Worm (Caenorhabditis elegans) whole organism, young adult: ENCODE results near the gene tat-4.

ENCODE experiments used
- B0336.3 ChIP-seq: fragments of 200-800 bp; sonication (Bioruptor generic); IDR thresholded peaks from 2 replicates; pipeline ENCODE4 v1.3.6; 2022; ENCODE audit warnings: missing genetic modification characterization, missing compliant biosample characterization
- C06A6.2 ChIP-seq: fragments of 200-800 bp; sonication (Bioruptor generic); conservative IDR thresholded peaks from 2 replicates; pipeline ENCODE4 v1.3.6; 2022; ENCODE audit warnings: missing genetic modification characterization, missing compliant biosample characterization
- F10E7.11 ChIP-seq: sonication (generic microtip); optimal IDR thresholded peaks from 2 replicates; lab custom pipeline; 2017; ENCODE audit warnings: mild to moderate bottlenecking, missing genetic modification characterization, moderate library complexity, missing compliant biosample characterization
- F23B12.7 ChIP-seq: sonication (generic microtip); optimal IDR thresholded peaks from 2 replicates; lab custom pipeline; 2017; ENCODE audit warnings: missing genetic modification characterization, mild to moderate bottlenecking, missing compliant biosample characterization, antibody characterized with exemption, moderate library complexity; ENCODE audit not compliant: insufficient read depth
- F57A8.1 ChIP-seq: fragments of 200-800 bp; sonication (Bioruptor generic); optimal IDR thresholded peaks from 2 replicates; lab custom pipeline; 2018; ENCODE audit warnings: mild to moderate bottlenecking, missing genetic modification characterization, moderate library complexity, missing compliant biosample characterization
- Y53G8AR.9 ChIP-seq: fragments of 200-800 bp; sonication (Bioruptor generic); conservative IDR thresholded peaks from 2 replicates; pipeline ENCODE4 v1.3.6; 2022; ENCODE audit warnings: missing genetic modification reagents, missing genetic modification characterization, missing compliant biosample characterization
- akir-1 ChIP-seq: fragments of 200-800 bp; sonication (Bioruptor generic); optimal IDR thresholded peaks from 2 replicates; lab custom pipeline; 2018; ENCODE audit warnings: mild to moderate bottlenecking, missing genetic modification characterization, moderate library complexity, missing compliant biosample characterization
- atf-7 ChIP-seq: sonication (generic microtip); optimal IDR thresholded peaks from 2 replicates; lab custom pipeline; 2017; ENCODE audit warnings: mild to moderate bottlenecking, missing genetic modification characterization, missing compliant biosample characterization
- bed-1 ChIP-seq: fragments of 200-800 bp; sonication (Bioruptor generic); IDR thresholded peaks from 2 replicates; pipeline ENCODE4 v1.3.6; 2022; ENCODE audit warnings: missing genetic modification reagents, missing genetic modification characterization, missing compliant biosample characterization
- cebp-1 ChIP-seq, 2 experiments: fragments of 200-800 bp in 1 of 2; sonication (Bioruptor generic) in 1 of 2; sonication (generic microtip) in 1 of 2; IDR thresholded peaks in 1 of 2; optimal IDR thresholded peaks in 1 of 2; 2 replicates each; pipeline versions ENCODE4 v1.3.6 to Lab custom; 2017 to 2022; ENCODE audit warnings: missing compliant biosample characterization in 2 of 2, missing genetic modification characterization in 2 of 2, mild to moderate bottlenecking in 1 of 2, missing genetic modification reagents in 1 of 2, moderate library complexity in 1 of 2
- cebp-2 ChIP-seq: fragments of 200-800 bp; sonication (Bioruptor generic); IDR thresholded peaks from 2 replicates; pipeline ENCODE4 v1.3.6; 2022; ENCODE audit warnings: missing genetic modification characterization, missing compliant biosample characterization
- ceh-100 ChIP-seq: fragments of 200-800 bp; sonication (Bioruptor generic); IDR thresholded peaks from 2 replicates; pipeline ENCODE4 v1.3.6; 2022; ENCODE audit warnings: missing genetic modification reagents, missing genetic modification characterization, missing compliant biosample characterization
- ceh-27 ChIP-seq: fragments of 200-800 bp; sonication (Bioruptor generic); optimal IDR thresholded peaks from 2 replicates; lab custom pipeline; 2018; ENCODE audit warnings: mild to moderate bottlenecking, missing genetic modification characterization, moderate library complexity, missing compliant biosample characterization
- ceh-79 ChIP-seq: sonication (generic microtip); optimal IDR thresholded peaks from 2 replicates; lab custom pipeline; 2017; ENCODE audit warnings: mild to moderate bottlenecking, missing genetic modification characterization, missing compliant biosample characterization
- chd-7 ChIP-seq: sonication (generic microtip); optimal IDR thresholded peaks from 2 replicates; lab custom pipeline; 2016; ENCODE audit warnings: mild to moderate bottlenecking, missing genetic modification characterization, moderate library complexity, missing compliant biosample characterization
- die-1 ChIP-seq: sonication (generic microtip); optimal IDR thresholded peaks from 2 replicates; lab custom pipeline; 2016; ENCODE audit warnings: missing genotype, mild to moderate bottlenecking, missing genetic modification characterization, missing compliant biosample characterization
- egrh-3 ChIP-seq: fragments of 200-800 bp; sonication (Bioruptor generic); IDR thresholded peaks from 2 replicates; pipeline ENCODE4 v1.3.6; 2022; ENCODE audit warnings: missing genetic modification reagents, missing genetic modification characterization, missing compliant biosample characterization
- lag-1 ChIP-seq: fragments of 200-800 bp; sonication (Bioruptor generic); IDR thresholded peaks from 2 replicates; pipeline ENCODE4 v1.3.6; 2022; ENCODE audit warnings: missing genetic modification reagents, missing genetic modification characterization, missing compliant biosample characterization
- lin-35 ChIP-seq, 3 experiments: fragments of 150-350 bp in 2 of 3; sonication (generic microtip) in 1 of 3; optimal IDR thresholded peaks; 2 replicates each; lab custom pipeline; 2014 to 2018; ENCODE audit warnings: missing biosample characterization in 3 of 3, missing genetic modification characterization in 3 of 3, missing genetic modification reagents in 3 of 3
- lsy-27 ChIP-seq: sonication (generic microtip); optimal IDR thresholded peaks from 2 replicates; lab custom pipeline; 2017; ENCODE audit warnings: missing genetic modification characterization, mild to moderate bottlenecking, missing compliant biosample characterization, antibody characterized with exemption, missing genotype, borderline replicate concordance; ENCODE audit not compliant: insufficient read depth
- madf-6 ChIP-seq: fragments of 200-800 bp; sonication (Bioruptor generic); IDR thresholded peaks from 2 replicates; pipeline ENCODE4 v1.3.6; 2022; ENCODE audit warnings: missing genetic modification reagents, missing genetic modification characterization, missing compliant biosample characterization
- madf-8 ChIP-seq: fragments of 200-800 bp; sonication (Bioruptor generic); conservative IDR thresholded peaks from 2 replicates; pipeline ENCODE4 v1.3.6; 2022; ENCODE audit warnings: missing genetic modification reagents, missing genetic modification characterization, missing compliant biosample characterization
- nfya-1 ChIP-seq: sonication (generic microtip); optimal IDR thresholded peaks from 2 replicates; lab custom pipeline; 2017; ENCODE audit warnings: antibody characterized with exemption, missing compliant biosample characterization, missing genetic modification characterization, borderline replicate concordance; ENCODE audit not compliant: insufficient read depth
- nhr-27 ChIP-seq: fragments of 200-800 bp; sonication (Bioruptor generic); optimal IDR thresholded peaks from 2 replicates; lab custom pipeline; 2018; ENCODE audit warnings: mild to moderate bottlenecking, missing genetic modification characterization, moderate library complexity, missing compliant biosample characterization
- nhr-80 ChIP-seq: sonication (generic microtip); optimal IDR thresholded peaks from 2 replicates; lab custom pipeline; 2016; ENCODE audit warnings: missing genetic modification characterization, missing compliant biosample characterization
- rcor-1 ChIP-seq: fragments of 200-800 bp; sonication (Bioruptor generic); IDR thresholded peaks from 2 replicates; pipeline ENCODE4 v1.3.6; 2022; ENCODE audit warnings: missing genetic modification reagents, missing genetic modification characterization, missing compliant biosample characterization
- repo-1 ChIP-seq: sonication (generic microtip); optimal IDR thresholded peaks from 2 replicates; lab custom pipeline; 2017; ENCODE audit warnings: mild to moderate bottlenecking, missing genetic modification characterization, missing compliant biosample characterization
- snpc-1.3 ChIP-seq: sonication (generic microtip); optimal IDR thresholded peaks from 2 replicates; lab custom pipeline; 2017; ENCODE audit warnings: missing genetic modification characterization, mild to moderate bottlenecking, missing compliant biosample characterization, antibody characterized with exemption, moderate library complexity, missing genotype, missing genetic modification reagents; ENCODE audit not compliant: insufficient read depth
- snpc-3.4 ChIP-seq: sonication (generic microtip); optimal IDR thresholded peaks from 2 replicates; lab custom pipeline; 2017; ENCODE audit warnings: missing genetic modification characterization, mild to moderate bottlenecking, missing compliant biosample characterization, antibody characterized with exemption, moderate library complexity, missing genotype, missing genetic modification reagents
- snpc-4 ChIP-seq, 5 experiments: fragments of 150-350 bp in 1 of 5; sonication (generic microtip) in 4 of 5; optimal IDR thresholded peaks; 2 replicates each; lab custom pipeline; 2014 to 2018; ENCODE audit warnings: missing genetic modification characterization in 5 of 5, missing biosample characterization in 3 of 5, antibody characterized with exemption in 2 of 5, mild to moderate bottlenecking in 2 of 5, missing compliant biosample characterization in 2 of 5, missing genotype in 2 of 5, moderate library complexity in 2 of 5, missing genetic modification reagents in 1 of 5
- somi-1 ChIP-seq: fragments of 200-800 bp; sonication (Bioruptor generic); optimal IDR thresholded peaks from 2 replicates; lab custom pipeline; 2018; ENCODE audit warnings: mild to moderate bottlenecking, missing genetic modification characterization, missing compliant biosample characterization
- sptf-2 ChIP-seq: fragments of 200-800 bp; sonication (Bioruptor generic); optimal IDR thresholded peaks from 2 replicates; lab custom pipeline; 2018; ENCODE audit warnings: mild to moderate bottlenecking, missing genetic modification characterization, missing compliant biosample characterization
- tbx-9 ChIP-seq: sonication (generic microtip); optimal IDR thresholded peaks from 2 replicates; lab custom pipeline; 2016; ENCODE audit warnings: borderline replicate concordance, missing genetic modification characterization, inconsistent platforms, missing compliant biosample characterization
- tlf-1 ChIP-seq: fragments of 200-800 bp; sonication (Bioruptor generic); optimal IDR thresholded peaks from 2 replicates; lab custom pipeline; 2018; ENCODE audit warnings: mild to moderate bottlenecking, missing genetic modification characterization, missing compliant biosample characterization
- xnd-1 ChIP-seq: sonication (generic microtip); optimal IDR thresholded peaks from 2 replicates; lab custom pipeline; 2016; ENCODE audit warnings: missing genotype, missing genetic modification reagents, missing genetic modification characterization, missing compliant biosample characterization
- zim-3 ChIP-seq: sonication (generic microtip); optimal IDR thresholded peaks from 2 replicates; lab custom pipeline; 2017; ENCODE audit warnings: mild to moderate bottlenecking, missing genetic modification characterization, moderate library complexity, missing compliant biosample characterization

The tat-4 gene

ce11 chrII:6222558-6222957 lies 21.5 kb downstream of the tat-4 start, which contains the start of gene C30B5.6:
C30B5.6 (minus strand) TSS chrII:6222658.
- TF ChIP-seq ceh-79 (no peak), cebp-1 (GFP tag; IDR thresholded peaks at IDR 0.05; lab: Robert Waterston, UW) (no peak), cebp-1 (tag; optimal IDR thresholded peaks at IDR 0.05; lab: Kevin White, UChicago) (no peak), snpc-1.3 (no peak), tbx-9 (tag; lab: Kevin White, UChicago) (no peak), somi-1 (GFP tag; lab: Kevin White, UChicago) (no peak), ceh-100 (GFP tag; lab: Robert Waterston, UW) (no peak), sptf-2 (GFP tag; lab: Kevin White, UChicago) (no peak), chd-7 (tag; lab: Kevin White, UChicago) (no peak), F10E7.11 (no peak), F23B12.7 (tag; lab: Kevin White, UChicago) (no peak), nfya-1 (tag; lab: Kevin White, UChicago) (no peak), nhr-80 (tag; lab: Kevin White, UChicago) (no peak), nhr-27 (no peak)
- TF ChIP-seq, all 124 proteins: peak for 0

- TF ChIP-seq Y53G8AR.9 (GFP tag; lab: Robert Waterston, UW) (no peak), tlf-1 (GFP tag; lab: Kevin White, UChicago) (no peak), nhr-80 (tag; lab: Kevin White, UChicago) (no peak), snpc-4 (GFP tag; optimal IDR thresholded peaks at IDR 0.05; lab: Kevin White, UChicago) (no peak), snpc-4 (tag; optimal IDR thresholded peaks at IDR 0.05; lab: Kevin White, UChicago) (no peak), akir-1 (GFP tag; lab: Kevin White, UChicago) (no peak), lag-1 (GFP tag; lab: Robert Waterston, UW) (no peak), tbx-9 (tag; lab: Kevin White, UChicago) (no peak), repo-1 (tag; lab: Kevin White, UChicago) (no peak), lin-35 (GFP tag; optimal IDR thresholded peaks at IDR 0.05; lab: Kevin White, UChicago) (no peak), sptf-2 (GFP tag; lab: Kevin White, UChicago) (no peak), cebp-2 (GFP tag; lab: Robert Waterston, UW) (no peak), snpc-3.4 (tag; lab: Kevin White, UChicago) (no peak), xnd-1 (tag; lab: Kevin White, UChicago) (no peak), rcor-1 (no peak), egrh-3 (no peak)
Observed at ce11 chrII:6221470-6221869, 22.6 kb downstream of the tat-4 start.

- TF ChIP-seq cebp-2 (GFP tag; lab: Robert Waterston, UW) (no peak), F57A8.1 (GFP tag; lab: Kevin White, UChicago) (no peak), bed-1 (GFP tag; lab: Robert Waterston, UW) (no peak), zim-3 (tag; lab: Kevin White, UChicago) (no peak), ceh-27 (GFP tag; lab: Kevin White, UChicago) (no peak), B0336.3 (no peak), lsy-27 (tag; lab: Kevin White, UChicago) (no peak), madf-8 (GFP tag; lab: Robert Waterston, UW) (no peak), C06A6.2 (GFP tag; lab: Robert Waterston, UW) (no peak), atf-7 (no peak), madf-6 (GFP tag; lab: Robert Waterston, UW) (no peak), snpc-3.4 (tag; lab: Kevin White, UChicago) (no peak), die-1 (tag; lab: Kevin White, UChicago) (no peak)
Observed at ce11 chrII:6219346-6219745, 24.7 kb downstream of the tat-4 start, which contains the start of gene mks-2. mks-2 (minus strand) TSS chrII:6219446.
